Worm (Caenorhabditis elegans): ENCODE results near the gene cysl-3.

DNA sequence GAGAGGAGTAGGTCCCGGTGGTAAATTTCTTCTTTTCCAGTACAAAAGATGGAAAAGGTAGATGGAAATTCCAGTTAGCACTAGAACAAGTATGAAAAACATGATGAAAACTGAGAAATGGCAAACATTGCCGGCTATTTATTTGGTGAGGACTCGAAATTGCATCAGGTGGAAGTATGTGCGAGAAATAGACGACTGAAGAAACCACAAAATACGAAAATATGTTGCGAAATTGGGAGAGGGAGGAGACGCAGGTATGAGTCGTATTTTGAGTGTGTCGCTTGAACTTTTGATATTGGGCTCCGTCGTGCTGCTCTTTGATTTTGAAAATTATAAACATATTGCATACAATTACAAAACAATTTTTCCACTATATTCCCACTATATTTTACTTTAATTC, 27.4 kb upstream of the cysl-3 start, which contains the start of gene cyp-33C8:
- TF ChIP-seq nhr-12 (tag; optimal IDR thresholded peaks at IDR 0.05) (no peak), unc-39 (tag; optimal IDR thresholded peaks at IDR 0.05) (no peak), bed-3 (GFP tag; optimal IDR thresholded peaks at IDR 0.05) (no peak), elt-1 (tag; optimal IDR thresholded peaks at IDR 0.05; ENCODE audit: borderline replicate concordance, insufficient read depth) (no peak), nhr-76 (tag; optimal IDR thresholded peaks at IDR 0.05) (no peak), mep-1 (tag; optimal IDR thresholded peaks at IDR 0.05) (no peak), snpc-4 (tag; optimal IDR thresholded peaks at IDR 0.05) (no peak), nhr-237 (tag; optimal IDR thresholded peaks at IDR 0.05) (no peak), nhr-28 (tag; optimal IDR thresholded peaks at IDR 0.05) (no peak), ces-1 (GFP tag; optimal IDR thresholded peaks at IDR 0.05) (no peak), lsy-2 (tag; optimal IDR thresholded peaks at IDR 0.05) (no peak), mls-2 (tag; optimal IDR thresholded peaks at IDR 0.05) (no peak), lin-13 (tag; optimal IDR thresholded peaks at IDR 0.05) (no peak)
